Fruit fly (Drosophila melanogaster) whole organism: ENCODE measurements around the gene CG10019.

ENCODE experiments used
- CG8478 ChIP-seq: fragments of >200 bp; optimal IDR thresholded peaks from 2 replicates; lab custom pipeline; 2018; ENCODE audit warnings: inconsistent platforms
- pan ChIP-seq: fragments of >200 bp; optimal IDR thresholded peaks from 2 replicates; lab custom pipeline; 2017
- psq ChIP-seq: fragments of >200 bp; optimal IDR thresholded peaks from 2 replicates; lab custom pipeline; 2017

DNA sequence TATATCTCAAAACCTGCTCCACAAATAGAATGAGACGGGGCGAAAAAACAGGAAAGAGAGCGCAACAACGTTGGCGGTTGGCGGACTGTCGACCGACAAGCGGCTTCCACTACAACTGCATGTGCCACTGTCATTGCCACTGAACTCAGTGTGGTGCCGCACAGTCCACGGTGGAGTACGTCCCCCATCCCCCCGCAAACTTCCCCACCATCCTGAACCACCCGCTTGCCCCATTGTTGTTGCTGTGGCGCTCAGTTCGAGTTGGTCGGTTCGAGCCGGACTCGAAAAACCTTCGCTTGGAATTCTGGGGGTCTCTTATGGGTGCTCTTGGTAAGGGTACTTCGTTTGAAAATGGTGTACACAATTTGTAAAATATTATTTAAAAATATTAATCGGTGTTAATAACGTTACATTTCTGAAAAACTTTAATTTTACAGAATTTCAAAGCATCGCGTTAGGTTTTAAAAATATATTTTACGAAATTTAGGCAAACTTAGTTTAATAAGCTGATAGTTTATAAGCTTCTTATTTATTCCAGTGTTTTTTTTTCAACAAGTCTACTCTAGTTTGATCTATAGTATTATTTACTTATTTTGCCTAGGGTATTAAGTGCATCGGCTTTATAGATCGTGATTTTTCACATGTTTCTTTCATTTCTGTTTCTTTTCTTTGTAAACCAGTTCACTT, 42.8 kb downstream of the CG10019 start:
- TF ChIP-seq CG8478 (lab: Kevin White, UChicago) (no peak), psq (lab: Kevin White, UChicago) (no peak), pan (no peak)
